Worm (Caenorhabditis elegans) whole organism, young adult: Measurements from ENCODE around the gene T28D9.11.

ENCODE experiments used
- ceh-58 ChIP-seq: fragments of 200-800 bp; sonication (Bioruptor generic); IDR thresholded peaks from 2 replicates; pipeline ENCODE4 v1.3.6; 2022; ENCODE audit warnings: missing genetic modification characterization, missing compliant biosample characterization
- egl-18 ChIP-seq: fragments of 200-800 bp; sonication (Bioruptor generic); IDR thresholded peaks from 2 replicates; pipeline ENCODE4 v1.3.6; 2022; ENCODE audit warnings: missing genetic modification reagents, missing genetic modification characterization, missing compliant biosample characterization
- lag-1 ChIP-seq: fragments of 200-800 bp; sonication (Bioruptor generic); IDR thresholded peaks from 2 replicates; pipeline ENCODE4 v1.3.6; 2022; ENCODE audit warnings: missing genetic modification reagents, missing genetic modification characterization, missing compliant biosample characterization
- let-526 ChIP-seq: fragments of 200-800 bp; sonication (Bioruptor generic); IDR thresholded peaks from 2 replicates; pipeline ENCODE4 v1.3.6; 2022; ENCODE audit warnings: missing genetic modification reagents, missing genetic modification characterization, missing compliant biosample characterization
- madf-6 ChIP-seq: fragments of 200-800 bp; sonication (Bioruptor generic); IDR thresholded peaks from 2 replicates; pipeline ENCODE4 v1.3.6; 2022; ENCODE audit warnings: missing genetic modification reagents, missing genetic modification characterization, missing compliant biosample characterization
- mxl-1 ChIP-seq: sonication (generic microtip); optimal IDR thresholded peaks from 2 replicates; lab custom pipeline; 2016; ENCODE audit warnings: missing genetic modification characterization, missing compliant biosample characterization
- rec-8 ChIP-seq, 2 experiments: sonication (generic microtip); optimal IDR thresholded peaks; 2 replicates each; lab custom pipeline; 2016; ENCODE audit warnings: mild to moderate bottlenecking in 2 of 2, missing genetic modification characterization in 2 of 2, missing genetic modification reagents in 2 of 2, missing genotype in 2 of 2, missing biosample characterization in 1 of 2, missing compliant biosample characterization in 1 of 2, moderate library complexity in 1 of 2
- snpc-4 ChIP-seq, 5 experiments: fragments of 150-350 bp in 1 of 5; sonication (generic microtip) in 4 of 5; optimal IDR thresholded peaks; 2 replicates each; lab custom pipeline; 2014 to 2018; ENCODE audit warnings: missing genetic modification characterization in 5 of 5, missing biosample characterization in 3 of 5, antibody characterized with exemption in 2 of 5, mild to moderate bottlenecking in 2 of 5, missing compliant biosample characterization in 2 of 5, missing genotype in 2 of 5, moderate library complexity in 2 of 5, missing genetic modification reagents in 1 of 5
- tbp1 ChIP-seq: fragments of 200-800 bp; sonication (Bioruptor generic); optimal IDR thresholded peaks from 2 replicates; lab custom pipeline; 2018; ENCODE audit warnings: mild to moderate bottlenecking, missing genetic modification characterization, missing compliant biosample characterization
- tlf-1 ChIP-seq: fragments of 200-800 bp; sonication (Bioruptor generic); optimal IDR thresholded peaks from 2 replicates; lab custom pipeline; 2018; ENCODE audit warnings: mild to moderate bottlenecking, missing genetic modification characterization, missing compliant biosample characterization
- unc-62 ChIP-seq: fragments of 150-350 bp; optimal IDR thresholded peaks from 2 replicates; lab custom pipeline; 2014; ENCODE audit warnings: missing biosample characterization, missing genetic modification reagents, missing genetic modification characterization

DNA sequence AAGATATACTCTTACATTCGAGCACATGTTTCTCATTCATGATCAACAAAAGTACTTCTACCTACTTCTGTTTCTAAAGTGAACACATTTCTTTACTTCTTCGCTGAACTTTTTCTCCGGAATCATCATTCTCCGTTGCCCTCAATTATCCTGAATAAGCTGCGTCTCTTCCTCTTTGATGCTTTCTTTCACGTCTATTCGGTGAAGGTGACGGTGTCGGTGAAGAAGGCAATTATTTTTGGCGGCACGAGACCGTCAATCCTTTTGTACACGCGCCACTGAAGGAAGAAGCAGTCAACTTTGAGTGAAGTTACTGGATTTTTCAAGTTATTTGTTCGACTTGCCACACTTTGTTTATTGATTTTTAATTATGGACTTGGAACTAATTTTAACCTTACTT is 39.7 kb upstream of the T28D9.11 start, which contains the start of gene abch-1:
- no peak for TF ChIP-seq tbp1 (GFP tag; lab: Kevin White, UChicago)
- TF ChIP-seq lag-1 (GFP tag; lab: Robert Waterston, UW): no peak
- TF ChIP-seq ceh-58 (GFP tag; lab: Robert Waterston, UW): no peak
- no peak for TF ChIP-seq egl-18 (GFP tag; lab: Robert Waterston, UW)
- no peak for TF ChIP-seq rec-8 (tag; optimal IDR thresholded peaks at IDR 0.05; lab: Kevin White, UChicago)
- TF ChIP-seq tlf-1 (GFP tag; lab: Kevin White, UChicago): no peak
- TF ChIP-seq mxl-1 (tag; lab: Kevin White, UChicago): no peak
- no peak for TF ChIP-seq madf-6 (GFP tag; lab: Robert Waterston, UW)
- no peak for TF ChIP-seq let-526
- no peak for TF ChIP-seq snpc-4 (GFP tag; optimal IDR thresholded peaks at IDR 0.05; lab: Kevin White, UChicago)
- no peak for TF ChIP-seq snpc-4 (tag; optimal IDR thresholded peaks at IDR 0.05; lab: Kevin White, UChicago)
- TF ChIP-seq unc-62: no peak
